Worm (Caenorhabditis elegans): ENCODE data around the gene F19B10.3.

- TF ChIP-seq dao-5 (tag; optimal IDR thresholded peaks at IDR 0.05) (no peak), him-1 (tag; optimal IDR thresholded peaks at IDR 0.05) (no peak), W03F9.2 (tag; optimal IDR thresholded peaks at IDR 0.05) (no peak)
Observed at ce11 chrII:3626872-3627271, 37.7 kb upstream of the F19B10.3 start, which contains the start of gene M151.3.
